Fruit fly (Drosophila melanogaster) whole organism, embryonic: ENCODE results near the gene Sema5c.

Experiments
- CG10267 ChIP-seq: fragments of 200-800 bp; sonication (Bioruptor generic); optimal IDR thresholded peaks from 2 replicates; lab custom pipeline; 2018; ENCODE audit warnings: missing biosample characterization, mild to moderate bottlenecking, missing genetic modification characterization, moderate library complexity
- CG10979 ChIP-seq: fragments of 200-800 bp; sonication (Bioruptor generic); optimal IDR thresholded peaks from 2 replicates; lab custom pipeline; 2018; ENCODE audit warnings: missing biosample characterization, mild to moderate bottlenecking, missing genetic modification characterization, moderate library complexity
- CG12071 ChIP-seq: fragments of 200-800 bp; sonication (Bioruptor generic); optimal IDR thresholded peaks from 3 replicates; lab custom pipeline; 2018; ENCODE audit warnings: missing biosample characterization, mild to moderate bottlenecking, missing genetic modification characterization
- CG12744 ChIP-seq: fragments of 200-800 bp; sonication (Bioruptor generic); optimal IDR thresholded peaks from 2 replicates; lab custom pipeline; 2016; ENCODE audit warnings: missing biosample characterization, missing genetic modification characterization
- CG14710 ChIP-seq: fragments of 200-800 bp; sonication (Bioruptor generic); optimal IDR thresholded peaks from 3 replicates; lab custom pipeline; 2019; ENCODE audit warnings: missing biosample characterization, mild to moderate bottlenecking, missing genetic modification characterization, moderate library complexity
- CG15514 ChIP-seq: fragments of 200-800 bp; sonication (Bioruptor generic); optimal IDR thresholded peaks from 3 replicates; lab custom pipeline; 2017; ENCODE audit warnings: missing biosample characterization, missing genetic modification characterization, mild to moderate bottlenecking, moderate library complexity, missing genetic modification reagents
- CG1603 ChIP-seq: fragments of 200-800 bp; sonication (Bioruptor generic); optimal IDR thresholded peaks from 2 replicates; lab custom pipeline; 2019; ENCODE audit warnings: missing biosample characterization, mild to moderate bottlenecking, missing genetic modification characterization, moderate library complexity
- CG1647 ChIP-seq: fragments of 200-800 bp; sonication (Bioruptor generic); optimal IDR thresholded peaks from 3 replicates; lab custom pipeline; 2016; ENCODE audit warnings: missing biosample characterization, missing genetic modification characterization
- CG17359 ChIP-seq: fragments of 200-800 bp; sonication (Bioruptor generic); optimal IDR thresholded peaks from 3 replicates; lab custom pipeline; 2018; ENCODE audit warnings: missing biosample characterization, mild to moderate bottlenecking, missing genetic modification characterization, moderate library complexity
- CG18476 ChIP-seq: fragments of 200-800 bp; sonication (Bioruptor generic); optimal IDR thresholded peaks from 2 replicates; lab custom pipeline; 2016; ENCODE audit warnings: missing biosample characterization, mild to moderate bottlenecking, missing genetic modification characterization
- CG18599 ChIP-seq: fragments of 200-800 bp; sonication (Bioruptor generic); optimal IDR thresholded peaks from 3 replicates; lab custom pipeline; 2017; ENCODE audit warnings: missing biosample characterization, missing genetic modification characterization, mild to moderate bottlenecking, moderate library complexity, missing genetic modification reagents
- CG18619 ChIP-seq: fragments of 200-800 bp; sonication (Bioruptor generic); optimal IDR thresholded peaks from 3 replicates; lab custom pipeline; 2017; ENCODE audit warnings: missing biosample characterization, mild to moderate bottlenecking, missing genetic modification characterization
- CG2199 ChIP-seq: fragments of 200-800 bp; sonication (Bioruptor generic); IDR thresholded peaks from 3 replicates; pipeline ENCODE4 v1.3.6; 2022; ENCODE audit warnings: missing biosample characterization, missing genetic modification characterization
- CG33213 ChIP-seq: fragments of 200-800 bp; sonication (Bioruptor generic); optimal IDR thresholded peaks from 3 replicates; lab custom pipeline; 2016; ENCODE audit warnings: missing biosample characterization, missing genetic modification characterization
- CG4360 ChIP-seq: fragments of 200-800 bp; sonication (Bioruptor generic); IDR thresholded peaks from 2 replicates; pipeline ENCODE4 v1.3.6; 2022; ENCODE audit warnings: missing biosample characterization, missing genetic modification characterization
- CG4617 ChIP-seq: fragments of 200-800 bp; sonication (Bioruptor generic); optimal IDR thresholded peaks from 3 replicates; lab custom pipeline; 2016; ENCODE audit warnings: missing biosample characterization, missing genetic modification characterization, borderline replicate concordance
- CG6854 ChIP-seq: fragments of 200-800 bp; sonication (Bioruptor generic); optimal IDR thresholded peaks from 3 replicates; lab custom pipeline; 2017; ENCODE audit warnings: missing biosample characterization, mild to moderate bottlenecking, missing genetic modification characterization
- CG7963 ChIP-seq: fragments of 200-800 bp; sonication (Bioruptor generic); IDR thresholded peaks from 3 replicates; pipeline ENCODE4 v1.3.6; 2022; ENCODE audit warnings: missing biosample characterization, missing genetic modification characterization; ENCODE audit not compliant: partially characterized antibody
- CG7987 ChIP-seq: fragments of 200-800 bp; sonication (Bioruptor generic); optimal IDR thresholded peaks from 2 replicates; lab custom pipeline; 2018; ENCODE audit warnings: missing biosample characterization, mild to moderate bottlenecking, missing genetic modification characterization, moderate library complexity
- CG8359 ChIP-seq: fragments of 200-800 bp; sonication (Bioruptor generic); optimal IDR thresholded peaks from 2 replicates; lab custom pipeline; 2017; ENCODE audit warnings: missing biosample characterization, mild to moderate bottlenecking, missing genetic modification characterization, borderline replicate concordance
- D19A ChIP-seq: fragments of 200-800 bp; optimal IDR thresholded peaks from 3 replicates; lab custom pipeline; 2019; ENCODE audit warnings: missing biosample characterization, mild to moderate bottlenecking, missing genetic modification characterization, moderate library complexity
- Dfd ChIP-seq, 2 experiments: fragments of >200 bp; optimal IDR thresholded peaks; 2 replicates each; lab custom pipeline; 2017; ENCODE audit warnings: missing biosample characterization in 2 of 2, missing genetic modification characterization in 2 of 2
- Drgx ChIP-seq: fragments of 200-800 bp; sonication (Bioruptor generic); IDR thresholded peaks from 2 replicates; pipeline ENCODE4 v1.3.6; 2022; ENCODE audit warnings: missing biosample characterization, missing genetic modification characterization
- Hmr ChIP-seq: fragments of 200-800 bp; sonication (Bioruptor generic); optimal IDR thresholded peaks from 3 replicates; lab custom pipeline; 2017; ENCODE audit warnings: mild to moderate bottlenecking, missing biosample characterization, missing genetic modification reagents, missing genetic modification characterization
- MBD-R2 ChIP-seq: fragments of 200-800 bp; sonication (Bioruptor generic); IDR thresholded peaks from 2 replicates; pipeline ENCODE4 v1.3.6; 2022; ENCODE audit warnings: missing biosample characterization, missing genetic modification characterization
- Med ChIP-seq: fragments of 200-800 bp; sonication (Bioruptor generic); peaks from one replicate; lab custom pipeline; 2016; ENCODE audit warnings: missing biosample characterization, missing genetic modification characterization, mild to moderate bottlenecking, inconsistent platforms, moderate library complexity
- Six4 ChIP-seq: fragments of 200-800 bp; sonication (Bioruptor generic); optimal IDR thresholded peaks from 2 replicates; lab custom pipeline; 2016; ENCODE audit warnings: missing biosample characterization, missing genetic modification characterization
- Xbp1 ChIP-seq: fragments of 200-800 bp; sonication (Bioruptor generic); optimal IDR thresholded peaks from 3 replicates; lab custom pipeline; 2016; ENCODE audit warnings: missing biosample characterization, mild to moderate bottlenecking, missing genetic modification characterization
- bcd ChIP-seq: fragments of 200-800 bp; sonication (Bioruptor generic); optimal IDR thresholded peaks from 2 replicates; lab custom pipeline; 2017; ENCODE audit warnings: missing biosample characterization, mild to moderate bottlenecking, missing genetic modification characterization
- btn ChIP-seq: fragments of 200-800 bp; sonication (Bioruptor generic); optimal IDR thresholded peaks from 2 replicates; lab custom pipeline; 2016; ENCODE audit warnings: missing biosample characterization, missing genetic modification characterization
- ci ChIP-seq: fragments of 200-800 bp; sonication (Bioruptor generic); IDR thresholded peaks from 3 replicates; pipeline ENCODE4 v1.3.6; 2022; ENCODE audit warnings: missing biosample characterization, missing genetic modification characterization
- crol ChIP-seq: fragments of 200-800 bp; sonication (Bioruptor generic); IDR thresholded peaks from 2 replicates; pipeline ENCODE4 v1.3.6; 2022; ENCODE audit warnings: missing biosample characterization, missing genetic modification characterization
- danr ChIP-seq: fragments of 200-800 bp; sonication (Bioruptor generic); IDR thresholded peaks from 2 replicates; pipeline ENCODE4 v1.3.6; 2022; ENCODE audit warnings: missing biosample characterization, missing genetic modification characterization
- dpn ChIP-seq, 2 experiments: fragments of 200-800 bp; sonication (Bioruptor generic); optimal IDR thresholded peaks; 3 replicates each; lab custom pipeline; 2016; ENCODE audit warnings: missing biosample characterization in 2 of 2, missing genetic modification characterization in 2 of 2
- en ChIP-seq: fragments of 200-800 bp; sonication (Bioruptor generic); optimal IDR thresholded peaks from 2 replicates; lab custom pipeline; 2016; ENCODE audit warnings: missing biosample characterization, missing genetic modification characterization
- fd102C ChIP-seq: fragments of 200-800 bp; sonication (Bioruptor generic); optimal IDR thresholded peaks from 2 replicates; lab custom pipeline; 2018; ENCODE audit warnings: missing biosample characterization, mild to moderate bottlenecking, missing genetic modification characterization, moderate library complexity
- fd64A ChIP-seq: fragments of 200-800 bp; sonication (Bioruptor generic); optimal IDR thresholded peaks from 3 replicates; lab custom pipeline; 2018; ENCODE audit warnings: missing biosample characterization, mild to moderate bottlenecking, missing genetic modification characterization
- ind ChIP-seq: fragments of 200-800 bp; sonication (Bioruptor generic); optimal IDR thresholded peaks from 3 replicates; lab custom pipeline; 2016; ENCODE audit warnings: missing biosample characterization, missing genetic modification characterization
- jigr1 ChIP-seq: fragments of 200-800 bp; sonication (Bioruptor generic); IDR thresholded peaks from 3 replicates; pipeline ENCODE4 v1.3.6; 2022; ENCODE audit warnings: missing biosample characterization, missing genetic modification characterization
- kni ChIP-seq: fragments of 200-800 bp; sonication (Bioruptor generic); optimal IDR thresholded peaks from 3 replicates; lab custom pipeline; 2017; ENCODE audit warnings: mild to moderate bottlenecking, missing biosample characterization, missing genetic modification reagents, missing genetic modification characterization
- phol ChIP-seq: fragments of 200-800 bp; sonication (Bioruptor generic); optimal IDR thresholded peaks from 3 replicates; lab custom pipeline; 2018; ENCODE audit warnings: missing biosample characterization, mild to moderate bottlenecking, missing genetic modification characterization, moderate library complexity
- pita ChIP-seq: fragments of 200-800 bp; sonication (Bioruptor generic); optimal IDR thresholded peaks from 2 replicates; lab custom pipeline; 2017; ENCODE audit warnings: missing biosample characterization, mild to moderate bottlenecking, missing genetic modification characterization
- pzg ChIP-seq: fragments of 200-800 bp; sonication (Bioruptor generic); optimal IDR thresholded peaks from 3 replicates; lab custom pipeline; 2018; ENCODE audit warnings: missing biosample characterization, mild to moderate bottlenecking, missing genetic modification characterization, moderate library complexity
- rib ChIP-seq: fragments of 200-800 bp; sonication (Bioruptor generic); IDR thresholded peaks from 2 replicates; pipeline ENCODE4 v1.3.6; 2022; ENCODE audit warnings: missing biosample characterization, missing genetic modification characterization
- slp2 ChIP-seq: fragments of 200-800 bp; sonication (Bioruptor generic); optimal IDR thresholded peaks from 2 replicates; lab custom pipeline; 2016; ENCODE audit warnings: missing biosample characterization, missing genetic modification characterization
- stwl ChIP-seq: fragments of 200-800 bp; sonication (Bioruptor generic); optimal IDR thresholded peaks from 3 replicates; lab custom pipeline; 2018; ENCODE audit warnings: missing biosample characterization, mild to moderate bottlenecking, missing genetic modification characterization, moderate library complexity
- trem ChIP-seq: fragments of 200-800 bp; optimal IDR thresholded peaks from 3 replicates; lab custom pipeline; 2019; ENCODE audit warnings: missing biosample characterization, mild to moderate bottlenecking, missing genetic modification characterization, moderate library complexity
- usp ChIP-seq: fragments of >200 bp; optimal IDR thresholded peaks from 2 replicates; lab custom pipeline; 2017; ENCODE audit warnings: missing biosample characterization, missing genetic modification characterization

Gene Sema5c

dm6 chr3L:12072388-12072787, 9.2 kb downstream of the Sema5c start:
- TF ChIP-seq crol (GFP tag; lab: Robert Waterston, UW) (peak; percentile 32; the same call in 1 of the 2 replicates), Xbp1 (no peak), CG18619 (GFP tag; lab: Kevin White, UChicago) (no peak), danr (GFP tag; lab: Robert Waterston, UW) (no peak), Drgx (peak; percentile 82)

- TF ChIP-seq Med (GFP tag; lab: Kevin White, UChicago), result peak; percentile 66
- no peak for TF ChIP-seq CG8359 (GFP tag; lab: Kevin White, UChicago)
- TF ChIP-seq phol (tag; lab: Kevin White, UChicago), result peak; percentile 3
- TF ChIP-seq Six4, result no peak
- TF ChIP-seq CG12744, result no peak
- TF ChIP-seq Hmr (GFP tag; lab: Kevin White, UChicago), result peak; percentile 11
- TF ChIP-seq CG14710 (tag; lab: Kevin White, UChicago), result peak; percentile 46
- no peak for TF ChIP-seq Dfd (GFP tag; optimal IDR thresholded peaks at IDR 0.05; lab: Kevin White, UChicago)
- peak; percentile 2 for TF ChIP-seq trem (tag; lab: Kevin White, UChicago)
- TF ChIP-seq D19A (tag; lab: Kevin White, UChicago), result no peak
- TF ChIP-seq Xbp1, result no peak
- TF ChIP-seq usp, result no peak
- peak; percentile 44 for TF ChIP-seq CG1603 (tag; lab: Kevin White, UChicago)
- TF ChIP-seq fd102C (GFP tag; lab: Kevin White, UChicago), result no peak
- no peak for TF ChIP-seq jigr1 (GFP tag; lab: Robert Waterston, UW)
- TF ChIP-seq CG10979, result peak; percentile 26
- no peak for TF ChIP-seq slp2
- peak; percentile 35 for TF ChIP-seq CG15514 (GFP tag; lab: Kevin White, UChicago)
- peak; percentile 78 for TF ChIP-seq stwl (tag; lab: Kevin White, UChicago)
- no peak for TF ChIP-seq CG18599
- TF ChIP-seq dpn (GFP tag; optimal IDR thresholded peaks at IDR 0.05; lab: Kevin White, UChicago), result no peak
- TF ChIP-seq pita (GFP tag; lab: Kevin White, UChicago), result peak; percentile 63
- no peak for TF ChIP-seq CG4360 (GFP tag; lab: Robert Waterston, UW)
- no peak for TF ChIP-seq fd64A (GFP tag; lab: Kevin White, UChicago)
- no peak for TF ChIP-seq CG4617 (GFP tag; lab: Kevin White, UChicago)
- TF ChIP-seq ind (GFP tag; lab: Kevin White, UChicago), result no peak
- TF ChIP-seq CG2199 (GFP tag; lab: Robert Waterston, UW), result peak; percentile 79; the same call in 2 of the 3 replicates
- no peak for TF ChIP-seq en (GFP tag; lab: Kevin White, UChicago)
- TF ChIP-seq bcd, result no peak
- peak; percentile 17 for TF ChIP-seq CG33213
- no peak for TF ChIP-seq CG7963 (GFP tag; lab: Robert Waterston, UW)
- TF ChIP-seq CG7987, result peak; percentile 27
- no peak for TF ChIP-seq kni (GFP tag; lab: Kevin White, UChicago)
- TF ChIP-seq CG18476 (GFP tag; lab: Kevin White, UChicago), result peak; percentile 99
- TF ChIP-seq CG6854 (GFP tag; lab: Kevin White, UChicago), result no peak
- no peak for TF ChIP-seq CG12071 (GFP tag; lab: Kevin White, UChicago)
- peak; percentile 33 for TF ChIP-seq ci (GFP tag; lab: Robert Waterston, UW)
- TF ChIP-seq CG1647, result no peak
- peak; percentile 25 for TF ChIP-seq pzg (GFP tag; lab: Kevin White, UChicago)
- TF ChIP-seq rib, result no peak
- no peak for TF ChIP-seq btn
- TF ChIP-seq CG17359, result no peak
- peak; percentile 20; the same call in 1 of the 2 replicates for TF ChIP-seq MBD-R2 (GFP tag; lab: Robert Waterston, UW)
- peak; percentile 45 for TF ChIP-seq CG10267 (tag; lab: Kevin White, UChicago)
Observed at dm6 chr3L:12066699-12067287, 14.8 kb downstream of the Sema5c start.
